Fruit fly (Drosophila melanogaster) whole organism, adult: Measurements from ENCODE around the gene dpy.

Source experiments
- CG11617 ChIP-seq: fragments of 200-800 bp; sonication (Bioruptor generic); optimal IDR thresholded peaks from 2 replicates; lab custom pipeline; 2017; ENCODE audit warnings: mild to moderate bottlenecking, missing biosample characterization, missing genetic modification reagents, missing genetic modification characterization
- CG14711 ChIP-seq: fragments of 200-800 bp; sonication (Bioruptor generic); optimal IDR thresholded peaks from 2 replicates; lab custom pipeline; 2018; ENCODE audit warnings: missing biosample characterization, mild to moderate bottlenecking, missing genetic modification characterization, moderate library complexity
- CG7101 ChIP-seq: fragments of 200-800 bp; sonication (Bioruptor generic); optimal IDR thresholded peaks from 2 replicates; lab custom pipeline; 2018; ENCODE audit warnings: missing biosample characterization, mild to moderate bottlenecking, missing genetic modification characterization, moderate library complexity
- Crg-1 ChIP-seq: fragments of 200-800 bp; sonication (Bioruptor generic); optimal IDR thresholded peaks from 2 replicates; lab custom pipeline; 2016; ENCODE audit warnings: missing biosample characterization, missing genetic modification characterization
- cic ChIP-seq: fragments of 200-800 bp; sonication (Bioruptor generic); optimal IDR thresholded peaks from 2 replicates; lab custom pipeline; 2017; ENCODE audit warnings: missing biosample characterization, mild to moderate bottlenecking, missing genetic modification characterization, moderate library complexity
- cnc ChIP-seq, 2 experiments: fragments of >200 bp; optimal IDR thresholded peaks; 2 replicates each; lab custom pipeline; 2017
- ovo ChIP-seq: fragments of 200-800 bp; sonication (Bioruptor generic); optimal IDR thresholded peaks from 2 replicates; lab custom pipeline; 2016; ENCODE audit warnings: missing biosample characterization, missing genetic modification characterization
- tj ChIP-seq: fragments of 200-800 bp; sonication (Bioruptor generic); optimal IDR thresholded peaks from 3 replicates; lab custom pipeline; 2017; ENCODE audit warnings: missing biosample characterization, mild to moderate bottlenecking, missing genetic modification characterization, moderate library complexity

DNA sequence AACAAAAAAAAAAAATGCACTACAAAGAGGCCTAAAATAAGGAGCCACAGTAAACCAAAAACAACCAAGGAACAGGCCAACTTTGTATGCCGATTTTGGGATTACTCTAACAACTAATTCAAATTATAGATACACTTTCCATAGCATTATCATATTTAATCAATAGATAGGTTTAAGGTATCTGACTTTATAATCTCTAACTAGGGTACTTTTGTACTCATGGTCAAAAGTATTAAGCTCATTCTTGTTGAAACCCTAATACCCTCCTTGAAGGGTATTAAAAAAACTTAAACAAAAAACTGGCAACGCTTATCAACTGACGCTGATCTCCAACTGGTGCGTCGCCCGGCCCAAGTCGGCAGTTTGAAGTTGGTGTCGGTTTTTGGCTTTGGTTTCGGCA is 46.9 kb downstream of the dpy start:
- TF ChIP-seq CG11617 (GFP tag; lab: Kevin White, UChicago) (no peak), CG14711 (tag; lab: Kevin White, UChicago) (no peak), cic (GFP tag; lab: Kevin White, UChicago) (no peak), tj (GFP tag; lab: Kevin White, UChicago) (no peak), ovo (GFP tag; lab: Kevin White, UChicago) (no peak), cnc (optimal IDR thresholded peaks at IDR 0.05; lab: Kevin White, UChicago) (no peak), Crg-1 (no peak), CG7101 (tag; lab: Kevin White, UChicago) (no peak)
